Fruit fly (Drosophila melanogaster): ENCODE measurements around the gene ninaG.

Gene ninaG

dm6 chr3R:11457286-11457685 lies 35.8 kb upstream of the ninaG start:
- TF ChIP-seq kay (GFP tag; ENCODE audit: borderline replicate concordance) (peak; percentile 14), ovo (GFP tag; optimal IDR thresholded peaks at IDR 0.05) (no peak)

dm6 chr3R:11456539-11456938 lies 35.0 kb upstream of the ninaG start:
- TF ChIP-seq CG7045 (GFP tag; optimal IDR thresholded peaks at IDR 0.05): no peak
- no peak for TF ChIP-seq CG11617 (GFP tag; optimal IDR thresholded peaks at IDR 0.05)
- TF ChIP-seq Crg-1 (GFP tag; optimal IDR thresholded peaks at IDR 0.05): no peak
- no peak for TF ChIP-seq tj (GFP tag; optimal IDR thresholded peaks at IDR 0.05)
- no peak for TF ChIP-seq Hr96 (GFP tag; optimal IDR thresholded peaks at IDR 0.05)
- no peak for TF ChIP-seq bab1 (GFP tag; optimal IDR thresholded peaks at IDR 0.05)
- no peak for TF ChIP-seq cnc (optimal IDR thresholded peaks at IDR 0.05)

- TF ChIP-seq Mnt (GFP tag; optimal IDR thresholded peaks at IDR 0.05): no peak
- TF ChIP-seq CG33017 (tag; optimal IDR thresholded peaks at IDR 0.05): peak; percentile 78
- peak; percentile 87 for TF ChIP-seq kay (GFP tag; ENCODE audit: borderline replicate concordance)
- TF ChIP-seq Hr96 (GFP tag; optimal IDR thresholded peaks at IDR 0.05): peak; percentile 25
- peak; percentile 58 for TF ChIP-seq CG5204 (GFP tag; optimal IDR thresholded peaks at IDR 0.05)
- TF ChIP-seq cnc (optimal IDR thresholded peaks at IDR 0.05): peak; percentile 69 to 92
- peak; percentile 55 for TF ChIP-seq CG14711 (tag; optimal IDR thresholded peaks at IDR 0.05)
- TF ChIP-seq toe (GFP tag; optimal IDR thresholded peaks at IDR 0.05): peak; percentile 46
- TF ChIP-seq ovo (GFP tag; optimal IDR thresholded peaks at IDR 0.05): peak; percentile 48
- peak; percentile 57 for TF ChIP-seq cic (GFP tag; optimal IDR thresholded peaks at IDR 0.05)
- peak; percentile 68 for TF ChIP-seq CG7101 (tag; optimal IDR thresholded peaks at IDR 0.05)
- no peak for TF ChIP-seq Crg-1 (GFP tag; optimal IDR thresholded peaks at IDR 0.05)
- peak; percentile 49 for TF ChIP-seq Clk (GFP tag; optimal IDR thresholded peaks at IDR 0.05)
- TF ChIP-seq CG11617 (GFP tag; optimal IDR thresholded peaks at IDR 0.05): peak; percentile 73
- TF ChIP-seq pad (GFP tag; optimal IDR thresholded peaks at IDR 0.05): peak; percentile 61
- TF ChIP-seq CG1620 (GFP tag; optimal IDR thresholded peaks at IDR 0.05): peak; percentile 34
- TF ChIP-seq CG7045 (GFP tag; optimal IDR thresholded peaks at IDR 0.05): peak; percentile 56
- TF ChIP-seq bab1 (GFP tag; optimal IDR thresholded peaks at IDR 0.05): peak; percentile 81
- TF ChIP-seq CG12768 (GFP tag; optimal IDR thresholded peaks at IDR 0.05): peak; percentile 64
- peak; percentile 71 for TF ChIP-seq tj (GFP tag; optimal IDR thresholded peaks at IDR 0.05)
These were observed 32.9 kb upstream of the ninaG start for dm6 chr3R:11454210-11454904.

dm6 chr3R:11452041-11452440 lies 30.5 kb upstream of the ninaG start:
- TF ChIP-seq CG14711 (tag; optimal IDR thresholded peaks at IDR 0.05) (no peak), Hr96 (GFP tag; optimal IDR thresholded peaks at IDR 0.05) (no peak), bab1 (GFP tag; optimal IDR thresholded peaks at IDR 0.05) (no peak), CG5204 (GFP tag; optimal IDR thresholded peaks at IDR 0.05) (no peak), ovo (GFP tag; optimal IDR thresholded peaks at IDR 0.05) (no peak), pad (GFP tag; optimal IDR thresholded peaks at IDR 0.05) (no peak), CG11617 (GFP tag; optimal IDR thresholded peaks at IDR 0.05) (no peak), CG7101 (tag; optimal IDR thresholded peaks at IDR 0.05) (no peak), Crg-1 (GFP tag; optimal IDR thresholded peaks at IDR 0.05) (no peak), cic (GFP tag; optimal IDR thresholded peaks at IDR 0.05) (no peak), CG7045 (GFP tag; optimal IDR thresholded peaks at IDR 0.05) (no peak), tj (GFP tag; optimal IDR thresholded peaks at IDR 0.05) (no peak), CG33017 (tag; optimal IDR thresholded peaks at IDR 0.05) (no peak), cnc (optimal IDR thresholded peaks at IDR 0.05) (no peak)

- no peak for TF ChIP-seq Crg-1 (GFP tag; optimal IDR thresholded peaks at IDR 0.05)
- TF ChIP-seq kay (GFP tag; ENCODE audit: borderline replicate concordance): no peak
- no peak for TF ChIP-seq cnc (optimal IDR thresholded peaks at IDR 0.05)
These were observed 29.8 kb upstream of the ninaG start, which contains the start of gene sals for dm6 chr3R:11451207-11451841. TSS of gene sals (minus strand) at chr3R:11451791.

dm6 chr3R:11449688-11450087 lies 28.2 kb upstream of the ninaG start:
- TF ChIP-seq CG14711 (tag; optimal IDR thresholded peaks at IDR 0.05) (no peak), cic (GFP tag; optimal IDR thresholded peaks at IDR 0.05) (no peak), ovo (GFP tag; optimal IDR thresholded peaks at IDR 0.05) (no peak)

dm6 chr3R:11441038-11441437 lies 19.5 kb upstream of the ninaG start:
- TF ChIP-seq tj (GFP tag; optimal IDR thresholded peaks at IDR 0.05) (no peak), CG5204 (GFP tag; optimal IDR thresholded peaks at IDR 0.05) (no peak), cnc (optimal IDR thresholded peaks at IDR 0.05) (no peak), bab1 (GFP tag; optimal IDR thresholded peaks at IDR 0.05) (no peak), Hr96 (GFP tag; optimal IDR thresholded peaks at IDR 0.05) (no peak), Crg-1 (GFP tag; optimal IDR thresholded peaks at IDR 0.05) (no peak), CG12768 (GFP tag; optimal IDR thresholded peaks at IDR 0.05) (no peak), CG1620 (GFP tag; optimal IDR thresholded peaks at IDR 0.05) (no peak), kay (GFP tag; ENCODE audit: borderline replicate concordance) (no peak)

Data from whole organism, adult.